Fruit fly (Drosophila melanogaster) whole organism, embryonic: ENCODE data around the gene Cnot4.

Source experiments
- Antp ChIP-seq: fragments of 200-800 bp; sonication (Bioruptor generic); optimal IDR thresholded peaks from 3 replicates; lab custom pipeline; 2016; ENCODE audit warnings: missing biosample characterization, missing genetic modification characterization
- BEAF-32 ChIP-seq: fragments of 200-800 bp; sonication (Bioruptor generic); optimal IDR thresholded peaks from 3 replicates; lab custom pipeline; 2017; ENCODE audit warnings: missing biosample characterization, missing genetic modification characterization, mild to moderate bottlenecking, moderate library complexity, missing genetic modification reagents
- Blimp-1 ChIP-seq: fragments of 200-800 bp; sonication (Bioruptor generic); optimal IDR thresholded peaks from 3 replicates; lab custom pipeline; 2018; ENCODE audit warnings: missing biosample characterization, missing genetic modification characterization, mild to moderate bottlenecking, moderate library complexity, missing genetic modification reagents
- CG10366 ChIP-seq: fragments of 200-800 bp; sonication (Bioruptor generic); IDR thresholded peaks from 2 replicates; pipeline ENCODE4 v1.3.6; 2022; ENCODE audit warnings: missing biosample characterization, missing genetic modification characterization
- CG11560 ChIP-seq: fragments of 200-800 bp; sonication (Bioruptor generic); IDR thresholded peaks from 3 replicates; pipeline ENCODE4 v1.3.6; 2022; ENCODE audit warnings: missing biosample characterization, missing genetic modification characterization
- CG12104 ChIP-seq: fragments of 200-800 bp; sonication (Bioruptor generic); optimal IDR thresholded peaks from 3 replicates; lab custom pipeline; 2016; ENCODE audit warnings: missing biosample characterization, missing genetic modification characterization
- CG12659 ChIP-seq: fragments of 200-800 bp; sonication (Bioruptor generic); optimal IDR thresholded peaks from 3 replicates; lab custom pipeline; 2017; ENCODE audit warnings: mild to moderate bottlenecking, missing biosample characterization, missing genetic modification reagents, missing genetic modification characterization
- CG14860 ChIP-seq: fragments of 200-800 bp; sonication (Bioruptor generic); IDR thresholded peaks from 3 replicates; pipeline ENCODE4 v1.3.6; 2022; ENCODE audit warnings: missing biosample characterization, missing genetic modification characterization; ENCODE audit not compliant: partially characterized antibody
- CG15073 ChIP-seq: fragments of 200-800 bp; sonication (Bioruptor generic); optimal IDR thresholded peaks from 2 replicates; lab custom pipeline; 2016; ENCODE audit warnings: missing biosample characterization, missing genetic modification characterization
- CG15696 ChIP-seq: fragments of 200-800 bp; sonication (Bioruptor generic); optimal IDR thresholded peaks from 2 replicates; lab custom pipeline; 2019; ENCODE audit warnings: missing biosample characterization, mild to moderate bottlenecking, missing genetic modification characterization, moderate library complexity
- CG17186 ChIP-seq: fragments of 200-800 bp; sonication (Bioruptor generic); optimal IDR thresholded peaks from 3 replicates; lab custom pipeline; 2017; ENCODE audit warnings: missing biosample characterization, missing genetic modification reagents, missing genetic modification characterization
- CG17359 ChIP-seq: fragments of 200-800 bp; sonication (Bioruptor generic); optimal IDR thresholded peaks from 3 replicates; lab custom pipeline; 2018; ENCODE audit warnings: missing biosample characterization, mild to moderate bottlenecking, missing genetic modification characterization, moderate library complexity
- CG17568 ChIP-seq: fragments of 200-800 bp; sonication (Bioruptor generic); optimal IDR thresholded peaks from 2 replicates; lab custom pipeline; 2018; ENCODE audit warnings: missing biosample characterization, mild to moderate bottlenecking, missing genetic modification characterization, moderate library complexity
- CG17802 ChIP-seq: fragments of 200-800 bp; sonication (Bioruptor generic); optimal IDR thresholded peaks from 2 replicates; lab custom pipeline; 2018; ENCODE audit warnings: missing biosample characterization, mild to moderate bottlenecking, missing genetic modification characterization, moderate library complexity
- CG31224 ChIP-seq: fragments of 200-800 bp; sonication (Bioruptor generic); IDR thresholded peaks from 2 replicates; pipeline ENCODE4 v1.3.6; 2022; ENCODE audit warnings: missing biosample characterization, missing genetic modification characterization
- CG31365 ChIP-seq: fragments of 200-800 bp; sonication (Bioruptor generic); optimal IDR thresholded peaks from 2 replicates; lab custom pipeline; 2018; ENCODE audit warnings: missing biosample characterization, mild to moderate bottlenecking, missing genetic modification characterization
- CG32767 ChIP-seq: fragments of 200-800 bp; sonication (Bioruptor generic); IDR thresholded peaks from 2 replicates; pipeline ENCODE4 v1.3.6; 2022; ENCODE audit warnings: missing biosample characterization, missing genetic modification characterization
- CG6689 ChIP-seq: fragments of 200-800 bp; sonication (Bioruptor generic); IDR thresholded peaks from 2 replicates; pipeline ENCODE4 v1.3.6; 2022; ENCODE audit warnings: missing biosample characterization, missing genetic modification characterization
- CG7987 ChIP-seq: fragments of 200-800 bp; sonication (Bioruptor generic); optimal IDR thresholded peaks from 2 replicates; lab custom pipeline; 2018; ENCODE audit warnings: missing biosample characterization, mild to moderate bottlenecking, missing genetic modification characterization, moderate library complexity
- CG9797 ChIP-seq: fragments of 200-800 bp; sonication (Bioruptor generic); optimal IDR thresholded peaks from 3 replicates; lab custom pipeline; 2018; ENCODE audit warnings: missing biosample characterization, mild to moderate bottlenecking, missing genetic modification characterization
- Camta ChIP-seq: fragments of 200-800 bp; sonication (Bioruptor generic); optimal IDR thresholded peaks from 2 replicates; lab custom pipeline; 2016; ENCODE audit warnings: missing biosample characterization, missing genetic modification characterization
- D19A ChIP-seq: fragments of 200-800 bp; optimal IDR thresholded peaks from 3 replicates; lab custom pipeline; 2019; ENCODE audit warnings: missing biosample characterization, mild to moderate bottlenecking, missing genetic modification characterization, moderate library complexity
- D19B ChIP-seq: fragments of 200-800 bp; sonication (Bioruptor generic); optimal IDR thresholded peaks from 2 replicates; lab custom pipeline; 2017; ENCODE audit warnings: missing biosample characterization, mild to moderate bottlenecking, missing genetic modification characterization
- Gug ChIP-seq: fragments of 200-800 bp; sonication (Bioruptor generic); IDR thresholded peaks from 4 replicates; pipeline ENCODE4 v1.3.6; 2022; ENCODE audit warnings: missing biosample characterization, missing genetic modification characterization
- HHEX ChIP-seq: fragments of 200-800 bp; sonication (Bioruptor generic); optimal IDR thresholded peaks from 3 replicates; lab custom pipeline; 2017; ENCODE audit warnings: missing biosample characterization, mild to moderate bottlenecking, missing genetic modification characterization, missing genetic modification reagents
- Hr51 ChIP-seq, 2 experiments: fragments of 200-800 bp; sonication (Bioruptor generic); optimal IDR thresholded peaks; 2 replicates in 1 of 2; 3 replicates in 1 of 2; lab custom pipeline; 2016 to 2018; ENCODE audit warnings: missing biosample characterization in 2 of 2, missing genetic modification characterization in 2 of 2, mild to moderate bottlenecking in 1 of 2, moderate library complexity in 1 of 2
- Med ChIP-seq: fragments of 200-800 bp; sonication (Bioruptor generic); peaks from one replicate; lab custom pipeline; 2016; ENCODE audit warnings: missing biosample characterization, missing genetic modification characterization, mild to moderate bottlenecking, inconsistent platforms, moderate library complexity
- Myb ChIP-seq: fragments of 200-800 bp; sonication (Bioruptor generic); optimal IDR thresholded peaks from 2 replicates; lab custom pipeline; 2016; ENCODE audit warnings: missing biosample characterization, missing genetic modification characterization
- NfI ChIP-seq: fragments of 200-800 bp; sonication (Bioruptor generic); optimal IDR thresholded peaks from 3 replicates; lab custom pipeline; 2018; ENCODE audit warnings: missing biosample characterization, mild to moderate bottlenecking, missing genetic modification characterization, moderate library complexity
- Taf1 ChIP-seq: fragments of 200-800 bp; sonication (Bioruptor generic); IDR thresholded peaks from 2 replicates; pipeline ENCODE4 v1.3.6; 2022; ENCODE audit warnings: missing biosample characterization, missing genetic modification characterization
- Tbp ChIP-seq: fragments of >200 bp; optimal IDR thresholded peaks from 2 replicates; lab custom pipeline; 2018; ENCODE audit warnings: missing biosample characterization, missing genetic modification characterization
- ara ChIP-seq: fragments of 200-800 bp; sonication (Bioruptor generic); IDR thresholded peaks from 2 replicates; pipeline ENCODE4 v1.3.6; 2022; ENCODE audit warnings: missing biosample characterization, missing genetic modification characterization
- az2 ChIP-seq: fragments of 200-800 bp; sonication (Bioruptor generic); optimal IDR thresholded peaks from 3 replicates; lab custom pipeline; 2016; ENCODE audit warnings: missing biosample characterization, missing genetic modification characterization
- bigmax ChIP-seq: fragments of 200-800 bp; sonication (Bioruptor generic); optimal IDR thresholded peaks from 2 replicates; lab custom pipeline; 2018; ENCODE audit warnings: missing biosample characterization, mild to moderate bottlenecking, missing genetic modification characterization
- chif ChIP-seq, 2 experiments: fragments of 200-800 bp; sonication (Bioruptor generic); optimal IDR thresholded peaks; 3 replicates each; lab custom pipeline; 2016; ENCODE audit warnings: missing biosample characterization in 2 of 2, missing genetic modification characterization in 2 of 2
- ci ChIP-seq: fragments of 200-800 bp; sonication (Bioruptor generic); IDR thresholded peaks from 3 replicates; pipeline ENCODE4 v1.3.6; 2022; ENCODE audit warnings: missing biosample characterization, missing genetic modification characterization
- emc ChIP-seq: fragments of 200-800 bp; sonication (Bioruptor generic); optimal IDR thresholded peaks from 2 replicates; lab custom pipeline; 2016; ENCODE audit warnings: missing biosample characterization, missing genetic modification characterization
- hb ChIP-seq: fragments of 200-800 bp; sonication (Bioruptor generic); IDR thresholded peaks from 3 replicates; pipeline ENCODE4 v1.3.6; 2022; ENCODE audit warnings: missing biosample characterization, missing genetic modification characterization; ENCODE audit not compliant: partially characterized antibody
- hkb ChIP-seq, 2 experiments: fragments of 200-800 bp in 1 of 2; fragments of >200 bp in 1 of 2; sonication (Bioruptor generic) in 1 of 2; IDR thresholded peaks in 1 of 2; optimal IDR thresholded peaks in 1 of 2; 2 replicates each; pipeline versions ENCODE4 v1.3.6 to Lab custom; 2017 to 2022; ENCODE audit warnings: missing biosample characterization in 1 of 2, missing genetic modification characterization in 1 of 2
- klu ChIP-seq: fragments of 200-800 bp; sonication (Bioruptor generic); IDR thresholded peaks from 2 replicates; pipeline ENCODE4 v1.3.6; 2022; ENCODE audit warnings: missing biosample characterization, missing genetic modification characterization
- nom ChIP-seq: fragments of 200-800 bp; sonication (Bioruptor generic); optimal IDR thresholded peaks from 2 replicates; lab custom pipeline; 2017; ENCODE audit warnings: missing biosample characterization, missing genetic modification characterization, mild to moderate bottlenecking, moderate library complexity, missing genetic modification reagents
- pzg ChIP-seq: fragments of 200-800 bp; sonication (Bioruptor generic); optimal IDR thresholded peaks from 3 replicates; lab custom pipeline; 2018; ENCODE audit warnings: missing biosample characterization, mild to moderate bottlenecking, missing genetic modification characterization, moderate library complexity
- row ChIP-seq: fragments of 200-800 bp; sonication (Bioruptor generic); IDR thresholded peaks from 3 replicates; pipeline ENCODE4 v1.3.6; 2022; ENCODE audit warnings: missing biosample characterization, missing genetic modification characterization
- slou ChIP-seq: fragments of 200-800 bp; sonication (Bioruptor generic); optimal IDR thresholded peaks from 3 replicates; lab custom pipeline; 2016; ENCODE audit warnings: missing biosample characterization, missing genetic modification characterization
- sr ChIP-seq: fragments of 200-800 bp; sonication (Bioruptor generic); IDR thresholded peaks from 3 replicates; pipeline ENCODE4 v1.3.6; 2022; ENCODE audit warnings: missing biosample characterization, missing genetic modification characterization
- trh ChIP-seq: fragments of 200-800 bp; sonication (Bioruptor generic); optimal IDR thresholded peaks from 2 replicates; lab custom pipeline; 2016; ENCODE audit warnings: missing biosample characterization, missing genetic modification characterization
- vfl ChIP-seq: fragments of 200-800 bp; sonication (Bioruptor generic); optimal IDR thresholded peaks from 2 replicates; lab custom pipeline; 2016; ENCODE audit warnings: missing biosample characterization, missing genetic modification characterization
- z ChIP-seq: fragments of 200-800 bp; sonication (Bioruptor generic); IDR thresholded peaks from 3 replicates; pipeline ENCODE4 v1.3.6; 2022; ENCODE audit warnings: missing biosample characterization, missing genetic modification characterization

The Cnot4 gene

DNA sequence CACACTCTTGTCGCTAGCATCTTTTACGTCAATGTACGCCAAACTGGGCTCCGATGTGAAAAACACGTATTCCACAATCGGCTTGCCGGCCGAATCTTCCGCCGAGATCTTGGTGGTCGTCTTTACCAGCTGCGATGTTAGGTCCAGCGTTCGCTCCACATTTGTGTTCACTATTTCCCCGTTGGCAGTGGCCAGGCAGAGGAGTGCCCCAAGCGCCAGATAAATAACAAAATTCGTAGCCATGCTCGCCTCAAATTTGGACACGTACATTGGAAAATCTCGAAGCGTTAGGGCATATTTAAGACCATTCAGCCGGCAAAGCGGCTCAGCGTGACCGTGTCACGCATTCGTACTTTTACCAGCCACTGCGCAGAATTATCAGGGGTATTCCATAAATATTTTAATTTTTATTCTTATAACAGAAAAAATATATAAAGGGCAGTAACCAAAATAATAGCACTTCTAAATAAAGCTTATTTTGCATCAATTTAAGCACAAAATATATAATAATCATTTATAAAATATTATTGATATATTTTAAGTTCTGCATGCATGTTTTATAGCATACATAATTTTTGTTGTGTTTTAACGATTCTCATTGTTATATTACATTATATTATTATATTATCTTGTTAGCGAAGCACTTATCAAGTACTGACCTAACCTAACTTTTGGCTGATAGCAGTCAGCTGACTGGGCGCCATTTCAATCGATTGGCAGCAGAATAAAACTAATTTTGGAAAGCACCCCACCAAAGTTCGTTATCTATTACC, 20.9 kb upstream of the Cnot4 start, which contains the start of the genes CG33303 and dpr19 (continued):
- TF ChIP-seq hkb (optimal IDR thresholded peaks at IDR 0.05; lab: Kevin White, UChicago), result no peak
- TF ChIP-seq hkb (GFP tag; IDR thresholded peaks at IDR 0.05; lab: Robert Waterston, UW), result peak; percentile 78
- TF ChIP-seq CG12104 (GFP tag; lab: Kevin White, UChicago), result peak; percentile 49
- peak; percentile 80 for TF ChIP-seq CG9797
- peak; percentile 84 for TF ChIP-seq CG17359 (tag; lab: Kevin White, UChicago)
- no peak for TF ChIP-seq Myb (GFP tag; lab: Kevin White, UChicago)
- no peak for TF ChIP-seq Antp (GFP tag; lab: Kevin White, UChicago)
- TF ChIP-seq CG31365 (tag; lab: Kevin White, UChicago), result no peak
- peak; percentile 83 for TF ChIP-seq row (GFP tag; lab: Robert Waterston, UW)
- TF ChIP-seq D19B, result peak; percentile 21
- peak; percentile 73; the same call in 2 of the 3 replicates for TF ChIP-seq ci
- TF ChIP-seq NfI (GFP tag; lab: Kevin White, UChicago), result peak; percentile 45
- TF ChIP-seq Med (GFP tag; lab: Kevin White, UChicago), result peak; percentile 68
- TF ChIP-seq CG11560 (tag; lab: Robert Waterston, UW), result no peak
- peak; percentile 73; the same call in 1 of the 2 replicates for TF ChIP-seq CG32767 (GFP tag; lab: Robert Waterston, UW)
- TF ChIP-seq Camta, result no peak
- peak; percentile 54 for TF ChIP-seq az2 (GFP tag; lab: Kevin White, UChicago)
- peak; percentile 19 for TF ChIP-seq BEAF-32 (GFP tag; lab: Kevin White, UChicago)
- TF ChIP-seq CG15073 (GFP tag; lab: Kevin White, UChicago), result no peak
- TF ChIP-seq Hr51 (GFP tag; optimal IDR thresholded peaks at IDR 0.05; lab: Kevin White, UChicago), result peak in 1 of 2 experiments; percentile 87
- peak; percentile 18 for TF ChIP-seq CG17802
- peak; percentile 34; the same call in 1 of the 2 replicates for TF ChIP-seq CG10366 (GFP tag; lab: Robert Waterston, UW)
- TF ChIP-seq CG17568 (GFP tag; lab: Kevin White, UChicago), result no peak
- TF ChIP-seq CG31224 (GFP tag; lab: Robert Waterston, UW), result peak; percentile 41; the same call in 1 of the 2 replicates
- peak; percentile 13 for TF ChIP-seq CG7987 (GFP tag; lab: Kevin White, UChicago)
- TF ChIP-seq CG17186 (GFP tag; lab: Kevin White, UChicago), result no peak
- TF ChIP-seq nom (GFP tag; lab: Kevin White, UChicago), result peak; percentile 32
- TF ChIP-seq vfl (GFP tag; lab: Kevin White, UChicago), result no peak
- peak; percentile 95 for TF ChIP-seq bigmax
- peak; percentile 71 for TF ChIP-seq HHEX (GFP tag; lab: Kevin White, UChicago)
- TF ChIP-seq CG14860 (GFP tag; lab: Robert Waterston, UW), result no peak
- TF ChIP-seq Tbp (GFP tag; lab: Kevin White, UChicago), result no peak
- TF ChIP-seq CG15696, result peak; percentile 79
- TF ChIP-seq Taf1, result peak; percentile 20; the same call in 1 of the 2 replicates
- no peak for TF ChIP-seq Blimp-1 (GFP tag; lab: Kevin White, UChicago)
- TF ChIP-seq klu (GFP tag; lab: Robert Waterston, UW), result no peak
- TF ChIP-seq ara (GFP tag; lab: Robert Waterston, UW), result peak; percentile 57; the same call in 1 of the 2 replicates
- peak; percentile 86 for TF ChIP-seq CG12659 (GFP tag; lab: Kevin White, UChicago)
- TF ChIP-seq sr, result no peak
- TF ChIP-seq CG6689, result peak; percentile 68
- peak; percentile 59 for TF ChIP-seq pzg (GFP tag; lab: Kevin White, UChicago)
- TF ChIP-seq chif (GFP tag; optimal IDR thresholded peaks at IDR 0.05; lab: Kevin White, UChicago), result no peak
- peak; percentile 83 for TF ChIP-seq D19A (tag; lab: Kevin White, UChicago)
- TF ChIP-seq trh (GFP tag; lab: Kevin White, UChicago), result peak; percentile 19
- TF ChIP-seq Gug (GFP tag; lab: Robert Waterston, UW), result no peak
- TF ChIP-seq emc, result no peak
- TF ChIP-seq slou (GFP tag; lab: Kevin White, UChicago), result peak; percentile 20
- no peak for TF ChIP-seq hb
- no peak for TF ChIP-seq z
